Worm (Caenorhabditis elegans) whole organism, young adult: Measurements from ENCODE around the gene oac-30.
A peak's percentile ranks its signal among the peaks of the same experiment; 100 is the strongest.

Experiments used
- F23B12.7 ChIP-seq: sonication (generic microtip); optimal IDR thresholded peaks from 2 replicates; lab custom pipeline; 2017; ENCODE audit warnings: missing genetic modification characterization, mild to moderate bottlenecking, missing compliant biosample characterization, antibody characterized with exemption, moderate library complexity; ENCODE audit not compliant: insufficient read depth
- atf-7 ChIP-seq: sonication (generic microtip); optimal IDR thresholded peaks from 2 replicates; lab custom pipeline; 2017; ENCODE audit warnings: mild to moderate bottlenecking, missing genetic modification characterization, missing compliant biosample characterization
- cebp-1 ChIP-seq, 2 experiments: fragments of 200-800 bp in 1 of 2; sonication (Bioruptor generic) in 1 of 2; sonication (generic microtip) in 1 of 2; IDR thresholded peaks in 1 of 2; optimal IDR thresholded peaks in 1 of 2; 2 replicates each; pipeline versions ENCODE4 v1.3.6 to Lab custom; 2017 to 2022; ENCODE audit warnings: missing compliant biosample characterization in 2 of 2, missing genetic modification characterization in 2 of 2, mild to moderate bottlenecking in 1 of 2, missing genetic modification reagents in 1 of 2, moderate library complexity in 1 of 2
- dox-1 ChIP-seq: fragments of 200-800 bp; sonication (Bioruptor generic); IDR thresholded peaks from 2 replicates; pipeline ENCODE4 v1.3.6; 2022; ENCODE audit warnings: missing genetic modification reagents, missing genetic modification characterization, missing compliant biosample characterization
- dpl-1 ChIP-seq: fragments of 150-350 bp; optimal IDR thresholded peaks from 2 replicates; lab custom pipeline; 2014; ENCODE audit warnings: missing biosample characterization, missing genetic modification reagents, missing genetic modification characterization
- efl-1 ChIP-seq: fragments of 150-350 bp; optimal IDR thresholded peaks from 2 replicates; lab custom pipeline; 2014; ENCODE audit warnings: missing biosample characterization, missing genetic modification reagents, missing genetic modification characterization
- hmg-20 ChIP-seq: fragments of 200-800 bp; sonication (Bioruptor generic); IDR thresholded peaks from 2 replicates; pipeline ENCODE4 v1.3.6; 2022; ENCODE audit warnings: missing genetic modification reagents, missing genetic modification characterization, missing compliant biosample characterization
- lin-35 ChIP-seq, 3 experiments: fragments of 150-350 bp in 2 of 3; sonication (generic microtip) in 1 of 3; optimal IDR thresholded peaks; 2 replicates each; lab custom pipeline; 2014 to 2018; ENCODE audit warnings: missing biosample characterization in 3 of 3, missing genetic modification characterization in 3 of 3, missing genetic modification reagents in 3 of 3
- mel-28 ChIP-seq: sonication (generic microtip); optimal IDR thresholded peaks from 2 replicates; lab custom pipeline; 2016; ENCODE audit warnings: borderline replicate concordance, mild to moderate bottlenecking, missing genetic modification characterization, missing compliant biosample characterization
- nfya-1 ChIP-seq: sonication (generic microtip); optimal IDR thresholded peaks from 2 replicates; lab custom pipeline; 2017; ENCODE audit warnings: antibody characterized with exemption, missing compliant biosample characterization, missing genetic modification characterization, borderline replicate concordance; ENCODE audit not compliant: insufficient read depth
- sdz-38 ChIP-seq: sonication (generic microtip); optimal IDR thresholded peaks from 2 replicates; lab custom pipeline; 2016; ENCODE audit warnings: missing genotype, missing genetic modification characterization, missing compliant biosample characterization
- snpc-4 ChIP-seq, 5 experiments: fragments of 150-350 bp in 1 of 5; sonication (generic microtip) in 4 of 5; optimal IDR thresholded peaks; 2 replicates each; lab custom pipeline; 2014 to 2018; ENCODE audit warnings: missing genetic modification characterization in 5 of 5, missing biosample characterization in 3 of 5, antibody characterized with exemption in 2 of 5, mild to moderate bottlenecking in 2 of 5, missing compliant biosample characterization in 2 of 5, missing genotype in 2 of 5, moderate library complexity in 2 of 5, missing genetic modification reagents in 1 of 5
- ztf-22 ChIP-seq: fragments of 200-800 bp; sonication (Bioruptor generic); optimal IDR thresholded peaks from 2 replicates; lab custom pipeline; 2018; ENCODE audit warnings: mild to moderate bottlenecking, missing genetic modification characterization, moderate library complexity, missing compliant biosample characterization

DNA sequence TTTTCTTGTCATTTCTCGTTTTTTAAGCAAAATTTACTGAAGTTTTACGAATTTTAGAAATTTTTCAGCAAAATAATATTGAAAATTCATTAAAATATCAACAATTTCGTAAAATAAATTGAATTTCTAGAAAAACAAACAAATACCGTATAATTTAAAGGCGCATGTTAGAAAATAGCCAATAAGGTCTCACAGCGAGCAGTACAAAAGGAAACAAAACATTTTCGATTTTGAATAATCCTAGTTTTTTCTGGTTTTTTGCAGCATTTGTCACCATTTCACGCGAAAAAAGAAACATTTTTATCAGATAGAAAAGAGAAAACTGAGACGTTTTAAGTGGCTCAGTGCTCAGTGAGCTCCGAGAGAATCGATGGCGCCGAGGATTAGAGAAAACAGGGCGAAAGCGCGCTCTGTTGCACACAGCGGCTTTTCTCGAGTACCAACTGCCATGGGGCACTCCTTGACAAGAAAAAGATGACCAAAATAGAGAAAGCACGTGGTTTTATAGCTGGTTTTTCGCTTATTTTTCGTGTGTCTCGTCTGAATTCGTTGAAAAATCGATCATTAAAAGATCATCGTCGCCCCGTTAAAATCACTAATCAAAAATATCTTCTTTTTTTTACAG, 43.3 kb upstream of the oac-30 start, which contains the start of the genes alh-6 and fcho-1:
- TF ChIP-seq cebp-1 (GFP tag; IDR thresholded peaks at IDR 0.05; lab: Robert Waterston, UW) (no peak), cebp-1 (tag; optimal IDR thresholded peaks at IDR 0.05; lab: Kevin White, UChicago) (peak; percentile 2), nfya-1 (tag; lab: Kevin White, UChicago) (no peak), hmg-20 (no peak), sdz-38 (tag; lab: Kevin White, UChicago) (no peak), mel-28 (no peak), efl-1 (GFP tag; lab: Kevin White, UChicago) (peak; percentile 7), dpl-1 (GFP tag; lab: Kevin White, UChicago) (no peak), ztf-22 (GFP tag; lab: Kevin White, UChicago) (no peak), atf-7 (no peak), dox-1 (peak; percentile 38; the same call in 1 of the 2 replicates), F23B12.7 (tag; lab: Kevin White, UChicago) (no peak), snpc-4 (GFP tag; optimal IDR thresholded peaks at IDR 0.05; lab: Kevin White, UChicago) (no peak), snpc-4 (tag; optimal IDR thresholded peaks at IDR 0.05; lab: Kevin White, UChicago) (no peak), lin-35 (GFP tag; optimal IDR thresholded peaks at IDR 0.05; lab: Kevin White, UChicago) (no peak)
